Worm (Caenorhabditis elegans) whole organism, mixed stage, embryonic: ENCODE measurements around the gene F19H6.5.

Source experiments
- M03D4.4 ChIP-seq: sonication (generic microtip); optimal IDR thresholded peaks from 2 replicates; lab custom pipeline; 2017; ENCODE audit warnings: mild to moderate bottlenecking, missing genetic modification characterization, missing compliant biosample characterization
- bed-3 ChIP-seq: fragments of 200-800 bp; sonication (Bioruptor generic); optimal IDR thresholded peaks from 3 replicates; lab custom pipeline; 2018; ENCODE audit warnings: mild to moderate bottlenecking, missing genetic modification characterization, moderate library complexity, missing compliant biosample characterization
- blmp-1 ChIP-seq: fragments of 150-350 bp; optimal IDR thresholded peaks from 2 replicates; lab custom pipeline; 2014; ENCODE audit warnings: missing biosample characterization, missing genetic modification characterization
- ceh-39 ChIP-seq: fragments of 150-350 bp; optimal IDR thresholded peaks from 2 replicates; lab custom pipeline; 2014; ENCODE audit warnings: missing biosample characterization, missing genetic modification characterization
- ceh-43 ChIP-seq: fragments of 200-800 bp; sonication (Bioruptor generic); optimal IDR thresholded peaks from 2 replicates; lab custom pipeline; 2018; ENCODE audit warnings: mild to moderate bottlenecking, missing genetic modification characterization, moderate library complexity, missing compliant biosample characterization
- ceh-83 ChIP-seq: fragments of 200-800 bp; sonication (Bioruptor generic); optimal IDR thresholded peaks from 2 replicates; lab custom pipeline; 2018; ENCODE audit warnings: mild to moderate bottlenecking, missing genetic modification characterization, missing compliant biosample characterization
- ces-1 ChIP-seq: fragments of 150-350 bp; optimal IDR thresholded peaks from 2 replicates; lab custom pipeline; 2014; ENCODE audit warnings: missing biosample characterization, missing genetic modification reagents, missing genetic modification characterization
- cnd-1 ChIP-seq: fragments of 200-800 bp; sonication (Bioruptor generic); optimal IDR thresholded peaks from 2 replicates; lab custom pipeline; 2018; ENCODE audit warnings: mild to moderate bottlenecking, missing genetic modification characterization, missing compliant biosample characterization
- elt-3 ChIP-seq: fragments of 150-350 bp; optimal IDR thresholded peaks from 2 replicates; lab custom pipeline; 2014; ENCODE audit warnings: missing biosample characterization, missing genetic modification characterization
- flh-1 ChIP-seq: fragments of 200-800 bp; sonication (Bioruptor generic); optimal IDR thresholded peaks from 2 replicates; lab custom pipeline; 2018; ENCODE audit warnings: mild to moderate bottlenecking, missing genetic modification characterization, moderate library complexity, missing compliant biosample characterization
- ham-2 ChIP-seq: fragments of 200-800 bp; sonication (Bioruptor generic); optimal IDR thresholded peaks from 2 replicates; lab custom pipeline; 2018; ENCODE audit warnings: mild to moderate bottlenecking, missing genetic modification characterization, missing compliant biosample characterization
- hlh-1 ChIP-seq: fragments of 150-350 bp; optimal IDR thresholded peaks from 2 replicates; lab custom pipeline; 2014; ENCODE audit warnings: missing biosample characterization, missing genetic modification reagents, missing genetic modification characterization
- lin-13 ChIP-seq: fragments of 150-350 bp; optimal IDR thresholded peaks from 2 replicates; lab custom pipeline; 2014; ENCODE audit warnings: missing biosample characterization, missing genetic modification characterization
- lin-32 ChIP-seq: fragments of 200-800 bp; sonication (Bioruptor generic); optimal IDR thresholded peaks from 2 replicates; lab custom pipeline; 2018; ENCODE audit warnings: mild to moderate bottlenecking, missing genetic modification characterization, missing compliant biosample characterization
- mab-5 ChIP-seq: fragments of 150-350 bp; optimal IDR thresholded peaks from 2 replicates; lab custom pipeline; 2014; ENCODE audit warnings: missing biosample characterization, missing genetic modification characterization
- mep-1 ChIP-seq: fragments of 150-350 bp; optimal IDR thresholded peaks from 2 replicates; lab custom pipeline; 2017; ENCODE audit warnings: missing biosample characterization, missing genetic modification reagents, missing genetic modification characterization, inconsistent platforms
- nhr-2 ChIP-seq: fragments of 150-350 bp; optimal IDR thresholded peaks from 2 replicates; lab custom pipeline; 2014; ENCODE audit warnings: missing biosample characterization, missing genetic modification characterization
- nhr-237 ChIP-seq: fragments of 150-350 bp; optimal IDR thresholded peaks from 2 replicates; lab custom pipeline; 2014; ENCODE audit warnings: missing biosample characterization, missing genetic modification characterization
- nhr-28 ChIP-seq: fragments of 150-350 bp; optimal IDR thresholded peaks from 2 replicates; lab custom pipeline; 2014; ENCODE audit warnings: missing biosample characterization, missing genetic modification characterization
- nhr-76 ChIP-seq: sonication (generic microtip); optimal IDR thresholded peaks from 2 replicates; lab custom pipeline; 2017; ENCODE audit warnings: missing biosample characterization, missing genetic modification characterization
- pha-4 ChIP-seq: fragments of 150-350 bp; optimal IDR thresholded peaks from 2 replicates; lab custom pipeline; 2018; ENCODE audit warnings: missing biosample characterization, missing genetic modification reagents, missing genetic modification characterization
- snpc-4 ChIP-seq: fragments of 150-350 bp; optimal IDR thresholded peaks from 2 replicates; lab custom pipeline; 2014; ENCODE audit warnings: missing biosample characterization, missing genetic modification characterization
- sptf-1 ChIP-seq: sonication (generic microtip); optimal IDR thresholded peaks from 2 replicates; lab custom pipeline; 2017; ENCODE audit warnings: mild to moderate bottlenecking, missing genetic modification characterization, moderate library complexity, missing compliant biosample characterization
- tbx-8 ChIP-seq: fragments of 200-800 bp; sonication (Bioruptor generic); optimal IDR thresholded peaks from 2 replicates; lab custom pipeline; 2018; ENCODE audit warnings: mild to moderate bottlenecking, missing genetic modification characterization, moderate library complexity, missing compliant biosample characterization
- unc-120 ChIP-seq: sonication (generic microtip); optimal IDR thresholded peaks from 2 replicates; lab custom pipeline; 2017; ENCODE audit warnings: missing genetic modification characterization, missing compliant biosample characterization; ENCODE audit not compliant: poor library complexity, severe bottlenecking
- unc-39 ChIP-seq: fragments of 150-350 bp; optimal IDR thresholded peaks from 2 replicates; lab custom pipeline; 2014; ENCODE audit warnings: missing biosample characterization, missing genetic modification characterization
- unc-62 ChIP-seq: fragments of 150-350 bp; optimal IDR thresholded peaks from 2 replicates; lab custom pipeline; 2014; ENCODE audit warnings: missing biosample characterization, missing genetic modification reagents, missing genetic modification characterization
- zip-8 ChIP-seq: fragments of 150-350 bp; optimal IDR thresholded peaks from 2 replicates; lab custom pipeline; 2014; ENCODE audit warnings: missing biosample characterization, missing genetic modification characterization
- ztf-11 ChIP-seq: fragments of 150-350 bp; optimal IDR thresholded peaks from 2 replicates; lab custom pipeline; 2014; ENCODE audit warnings: missing biosample characterization, missing genetic modification characterization

The F19H6.5 gene

DNA sequence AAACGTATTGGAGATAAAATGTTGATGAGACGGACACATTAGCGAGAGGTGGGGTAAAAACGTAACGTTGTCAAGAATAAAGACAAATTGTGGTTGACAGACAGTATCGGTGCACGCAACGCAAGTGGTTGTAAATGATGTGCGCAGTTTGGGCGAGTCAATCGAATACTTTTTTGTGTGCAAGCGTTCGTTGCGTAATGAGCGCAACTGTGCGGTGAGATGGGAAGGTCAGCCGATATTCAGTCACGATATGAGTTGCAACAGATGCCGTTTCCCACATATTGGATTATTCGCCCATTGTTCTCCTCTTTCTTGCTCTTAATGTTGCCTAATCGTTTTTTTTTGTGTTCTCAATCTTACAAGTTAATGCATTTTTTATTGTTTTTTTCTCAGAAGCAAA lies 44.0 kb downstream of the F19H6.5 start, which contains the start of gene ceh-40:
ceh-40 (minus strand) TSS at position 41 of the 400 bp plus-strand sequence.
- TF ChIP-seq nhr-2 (tag; lab: Kevin White, UChicago) = peak; percentile 74
- peak; percentile 51 for TF ChIP-seq unc-62
- peak; percentile 63 for TF ChIP-seq ceh-39
- TF ChIP-seq zip-8 = peak; percentile 50
- no peak for TF ChIP-seq tbx-8 (GFP tag; lab: Kevin White, UChicago)
- no peak for TF ChIP-seq flh-1 (GFP tag; lab: Kevin White, UChicago)
- peak; percentile 36 for TF ChIP-seq cnd-1 (tag; lab: Kevin White, UChicago)
- TF ChIP-seq, all 35 proteins: peak for 5

ce11 chrX:12317560-12317959 lies 47.1 kb downstream of the F19H6.5 start:
- TF ChIP-seq snpc-4 (tag; lab: Kevin White, UChicago) (no peak), M03D4.4 (tag; lab: Kevin White, UChicago) (no peak), sptf-1 (no peak), ceh-43 (no peak), nhr-237 (no peak), unc-62 (no peak), ham-2 (GFP tag; lab: Kevin White, UChicago) (no peak), ceh-83 (GFP tag; lab: Kevin White, UChicago) (no peak), nhr-28 (tag; lab: Kevin White, UChicago) (no peak), lin-32 (GFP tag; lab: Kevin White, UChicago) (no peak)

DNA sequence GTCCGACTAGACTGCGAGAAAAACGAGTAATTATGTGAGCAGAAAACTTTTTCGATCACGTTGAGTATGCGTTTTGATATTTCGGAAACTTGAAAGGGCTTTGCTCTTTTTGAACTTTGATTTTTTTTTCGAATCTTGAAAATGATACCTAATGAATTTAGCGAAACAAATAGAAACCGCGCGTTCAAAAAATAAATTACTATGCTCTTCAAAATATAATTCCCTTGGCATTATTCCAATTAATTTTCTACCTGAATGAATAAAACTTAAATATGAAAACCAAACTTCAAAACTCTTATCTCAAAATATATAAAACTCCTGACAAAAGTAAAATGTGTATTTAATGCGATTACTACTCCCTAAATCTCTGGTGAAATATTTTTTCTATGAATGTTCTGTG lies 49.4 kb downstream of the F19H6.5 start, which contains the start of gene xtr-2:
xtr-2 (plus strand) TSS at position 301 of the 400 bp plus-strand sequence.
- TF ChIP-seq mep-1 = no peak
- TF ChIP-seq ham-2 (GFP tag; lab: Kevin White, UChicago) = no peak
- TF ChIP-seq elt-3 = no peak
- no peak for TF ChIP-seq ztf-11
- TF ChIP-seq bed-3 (GFP tag; lab: Kevin White, UChicago) = no peak
- no peak for TF ChIP-seq ceh-39
- TF ChIP-seq nhr-2 (tag; lab: Kevin White, UChicago) = no peak
- TF ChIP-seq ceh-83 (GFP tag; lab: Kevin White, UChicago) = no peak
- no peak for TF ChIP-seq hlh-1 (tag; lab: Kevin White, UChicago)
- no peak for TF ChIP-seq pha-4 (tag; lab: Kevin White, UChicago)
- no peak for TF ChIP-seq ceh-43
- TF ChIP-seq unc-39 = no peak
- no peak for TF ChIP-seq blmp-1 (tag; lab: Kevin White, UChicago)
- no peak for TF ChIP-seq nhr-76
- TF ChIP-seq flh-1 (GFP tag; lab: Kevin White, UChicago) = no peak
- no peak for TF ChIP-seq nhr-28 (tag; lab: Kevin White, UChicago)
- no peak for TF ChIP-seq nhr-237
- TF ChIP-seq unc-120 (tag; lab: Kevin White, UChicago) = no peak
- no peak for TF ChIP-seq mab-5 (tag; lab: Kevin White, UChicago)
- TF ChIP-seq lin-13 (tag; lab: Kevin White, UChicago) = no peak
- TF ChIP-seq, all 35 proteins: peak for 0

ce11 chrX:12314395-12314794 lies 50.3 kb downstream of the F19H6.5 start:
- no peak for TF ChIP-seq tbx-8 (GFP tag; lab: Kevin White, UChicago)
- TF ChIP-seq pha-4 (tag; lab: Kevin White, UChicago) = no peak
- TF ChIP-seq ces-1 (GFP tag; lab: Kevin White, UChicago) = no peak

DNA sequence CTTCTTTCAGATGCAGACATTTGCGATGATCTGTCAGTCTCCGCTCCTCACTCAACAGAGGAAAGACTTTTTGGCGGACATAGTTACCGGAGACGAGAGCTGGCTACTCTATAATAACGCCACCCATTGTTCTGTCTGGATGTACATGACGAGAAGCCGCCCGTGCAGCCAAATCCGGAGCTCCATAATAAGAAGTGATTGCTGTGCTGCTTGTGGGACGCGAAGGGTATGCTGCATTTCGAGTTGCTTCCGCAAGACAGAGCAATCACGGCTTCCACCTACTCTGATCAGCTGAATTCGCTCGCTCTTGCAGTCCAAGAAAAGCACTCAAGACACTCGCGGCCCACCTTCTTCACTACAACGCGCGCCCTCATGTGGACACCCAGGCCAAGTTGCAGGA lies 50.9 kb downstream of the F19H6.5 start:
- TF ChIP-seq zip-8 (no peak), ceh-39 (no peak), nhr-237 (no peak), ceh-43 (no peak)
